Worm (Caenorhabditis elegans) whole organism, L4/young adult: ENCODE results near the gene gly-7.
"Not testable (repeated sequence)": the region's sequence is repeated elsewhere in the genome, so short reads cannot be mapped to it uniquely, and the experiment has no call there.

Experiments
- W03F9.2 ChIP-seq: fragments of 150-350 bp; optimal IDR thresholded peaks from 2 replicates; lab custom pipeline; 2014; ENCODE audit warnings: missing biosample characterization, missing genetic modification characterization
- dao-5 ChIP-seq: sonication (generic microtip); optimal IDR thresholded peaks from 2 replicates; lab custom pipeline; 2016; ENCODE audit warnings: missing genotype, missing genetic modification characterization, moderate library complexity, missing compliant biosample characterization
- him-1 ChIP-seq: sonication (generic microtip); optimal IDR thresholded peaks from 2 replicates; lab custom pipeline; 2016; ENCODE audit warnings: missing genotype, missing genetic modification reagents, missing genetic modification characterization, missing compliant biosample characterization

The gly-7 gene

DNA sequence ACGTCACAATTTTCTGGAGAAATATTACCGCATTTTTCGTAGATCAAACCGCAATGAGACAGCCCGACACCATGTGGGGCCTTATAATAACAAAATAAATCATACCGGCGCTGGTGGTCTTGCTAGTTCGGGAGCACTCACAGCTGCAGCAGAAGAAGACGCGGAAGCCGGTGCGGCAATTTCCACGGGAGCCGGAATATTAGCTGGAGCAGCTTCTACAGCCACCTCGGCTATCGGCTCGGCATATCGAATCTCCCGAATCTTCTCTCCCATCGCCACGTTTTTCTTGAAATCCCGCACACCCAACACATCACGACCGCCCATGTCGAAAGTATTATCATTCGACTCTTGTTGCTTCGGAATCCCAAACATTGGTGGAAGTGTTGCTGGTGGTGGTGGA, 3.4 kb upstream of the gly-7 start:
- no peak for TF ChIP-seq dao-5 (tag; lab: Kevin White, UChicago)
- TF ChIP-seq W03F9.2 (tag; lab: Kevin White, UChicago): no peak
- TF ChIP-seq him-1 (tag; lab: Kevin White, UChicago): no peak

DNA sequence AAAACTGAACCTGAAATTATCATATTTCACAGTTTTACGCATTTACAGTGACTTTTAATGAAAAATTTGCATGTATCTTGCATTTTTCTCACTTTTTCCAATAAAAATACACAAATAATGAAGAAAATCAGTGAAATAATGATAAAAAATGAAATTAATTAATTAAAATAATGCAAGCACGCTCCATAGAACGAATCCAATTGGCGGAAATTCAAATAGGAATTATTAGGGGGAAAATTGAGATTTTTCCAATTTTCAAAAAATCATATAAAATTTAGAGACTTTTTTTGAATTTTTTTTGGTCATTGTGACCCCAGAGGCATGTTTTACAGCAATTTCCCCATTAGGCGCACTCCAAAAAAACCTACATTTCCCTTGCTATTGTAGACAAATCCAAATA, 374 bp downstream of the gly-7 start:
- TF ChIP-seq dao-5 (tag; lab: Kevin White, UChicago): no peak
- no peak for TF ChIP-seq him-1 (tag; lab: Kevin White, UChicago)
- no peak for TF ChIP-seq W03F9.2 (tag; lab: Kevin White, UChicago)

DNA sequence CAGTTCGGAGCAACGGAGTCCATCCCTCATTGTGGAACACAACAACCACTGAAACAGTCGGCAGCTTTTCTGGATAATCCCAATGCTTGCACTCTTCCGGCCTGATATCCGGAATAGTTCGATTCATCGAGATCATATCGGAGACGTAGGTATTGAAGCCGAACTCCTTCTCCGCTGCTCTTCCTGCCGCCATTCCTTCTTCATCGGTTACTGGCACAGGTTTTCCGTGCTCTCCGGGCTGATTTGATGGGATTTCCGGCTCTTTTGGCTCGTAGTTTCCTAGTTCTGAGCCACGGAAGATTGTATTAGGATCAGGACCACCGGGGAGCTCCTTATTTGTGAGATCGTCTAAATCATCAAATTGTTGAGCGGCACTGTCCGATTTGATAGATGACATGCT, 1.1 kb downstream of the gly-7 start:
- TF ChIP-seq him-1 (tag; lab: Kevin White, UChicago) (no peak), W03F9.2 (tag; lab: Kevin White, UChicago) (no peak), dao-5 (tag; lab: Kevin White, UChicago) (no peak)

DNA sequence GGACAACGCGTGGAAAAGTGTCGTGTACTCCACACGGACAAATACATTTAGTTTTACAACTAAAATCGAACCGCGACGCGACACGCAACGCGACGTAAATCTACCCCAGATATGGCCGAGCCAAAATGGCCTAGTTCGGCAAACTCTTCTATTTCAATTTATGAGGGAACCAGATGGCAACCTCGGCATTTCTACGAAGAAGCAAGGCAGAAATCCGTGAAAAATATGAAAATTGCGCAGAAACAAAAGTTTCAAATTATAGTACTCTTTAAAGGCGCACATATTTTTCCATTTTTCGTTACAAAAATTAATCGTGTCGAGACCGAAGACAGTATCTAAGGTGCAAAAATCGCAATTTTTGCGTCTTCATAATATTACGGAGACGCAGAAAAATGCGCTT, 6.3 kb downstream of the gly-7 start, which contains the start of gene Y46H3A.5:
Gene Y46H3A.5 (minus strand): TSS at position 101 of the 400 bp plus-strand sequence.
- TF ChIP-seq dao-5, W03F9.2, him-1 (tag; lab: Kevin White, UChicago): not testable (repeated sequence)

DNA sequence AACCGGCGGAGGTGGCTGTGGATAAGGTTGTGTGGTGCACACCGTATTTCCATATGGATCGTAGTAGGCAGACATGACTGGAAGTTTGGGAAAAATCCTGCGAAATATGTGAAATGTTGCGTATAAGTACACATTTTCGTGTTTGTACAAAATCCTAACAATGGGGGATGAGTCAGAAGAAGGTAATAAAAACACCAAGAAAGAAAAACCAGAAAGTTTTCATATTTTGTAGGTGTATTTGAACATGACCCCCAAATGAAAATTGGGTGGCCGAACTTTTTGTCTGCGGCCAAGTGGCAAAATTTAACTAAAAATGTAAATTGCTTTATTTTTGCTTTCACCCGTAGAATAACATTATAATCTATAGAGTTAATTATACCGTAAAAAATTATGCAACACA, 10.1 kb downstream of the gly-7 start, which contains the start of gene Y46H3A.4:
Gene Y46H3A.4 (minus strand): TSS at position 101 of the 400 bp plus-strand sequence.
- TF ChIP-seq W03F9.2 (tag; lab: Kevin White, UChicago) (no peak), him-1 (tag; lab: Kevin White, UChicago) (no peak), dao-5 (tag; lab: Kevin White, UChicago) (no peak)

DNA sequence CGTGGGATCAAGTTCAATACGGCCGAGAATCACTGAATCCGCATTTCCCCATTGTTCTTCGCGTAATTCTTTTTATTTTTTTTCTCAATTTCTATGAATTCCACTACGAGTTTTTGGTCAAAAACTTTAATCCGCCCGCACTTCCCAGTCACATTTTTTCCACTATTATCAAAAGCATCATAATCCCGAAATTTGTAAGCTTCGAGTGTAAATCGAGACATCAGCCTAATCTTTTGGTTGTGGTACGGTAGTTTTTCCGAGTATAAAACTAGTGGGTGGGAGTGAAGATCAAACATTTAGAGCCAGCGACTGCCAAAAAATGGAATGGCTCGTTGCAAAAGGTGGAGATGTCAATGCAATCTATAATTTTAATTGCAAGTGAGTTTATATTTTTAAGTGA, 14.0 kb downstream of the gly-7 start, which contains the start of gene srt-42:
Gene srt-42 (plus strand): TSS at position 301 of the 400 bp plus-strand sequence.
- TF ChIP-seq him-1 (tag; lab: Kevin White, UChicago): no peak
- no peak for TF ChIP-seq W03F9.2 (tag; lab: Kevin White, UChicago)
- TF ChIP-seq dao-5 (tag; lab: Kevin White, UChicago): no peak

ce11 chrV:1805724-1806316, 15.3 kb downstream of the gly-7 start:
- TF ChIP-seq him-1 (tag; lab: Kevin White, UChicago): no peak
- no peak for TF ChIP-seq W03F9.2 (tag; lab: Kevin White, UChicago)
- TF ChIP-seq dao-5 (tag; lab: Kevin White, UChicago): no peak

- TF ChIP-seq W03F9.2 (tag; lab: Kevin White, UChicago) (peak; percentile 6), him-1 (tag; lab: Kevin White, UChicago) (no peak)
Observed at ce11 chrV:1804645-1805559, 16.2 kb downstream of the gly-7 start, which contains the start of the genes hsp-16.2 and hsp-16.41. TSS of gene hsp-16.2 (minus strand) at chrV:1804957. TSS of gene hsp-16.41 (plus strand) at chrV:1805178.

DNA sequence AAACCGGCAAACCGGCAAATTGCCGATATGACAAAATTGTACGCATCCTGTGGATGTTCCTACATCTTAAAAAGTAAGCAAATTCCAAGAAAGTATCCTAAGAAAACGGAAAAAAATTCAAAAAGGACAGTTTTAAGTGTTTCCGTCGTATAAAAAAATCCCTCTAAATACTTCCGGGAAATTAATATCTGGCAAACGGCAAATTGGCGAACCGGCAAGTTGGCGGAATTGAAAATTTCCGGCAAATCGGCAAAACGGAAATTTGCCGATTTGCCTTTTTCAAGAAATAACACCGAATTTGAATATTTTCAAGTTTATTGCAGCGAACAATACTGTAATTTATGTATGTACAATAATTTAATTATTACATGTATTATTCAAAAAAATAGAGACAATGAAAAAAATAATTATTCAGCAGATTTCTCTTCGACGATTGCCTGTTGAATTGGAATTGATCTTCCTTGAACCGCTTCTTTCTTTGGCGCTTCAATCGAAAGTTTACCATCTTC, 17.0 kb downstream of the gly-7 start:
- TF ChIP-seq W03F9.2 (tag; lab: Kevin White, UChicago) (peak; percentile 11), dao-5 (tag; lab: Kevin White, UChicago) (no peak), him-1 (tag; lab: Kevin White, UChicago) (no peak)

ce11 chrV:1803043-1803442, 18.1 kb downstream of the gly-7 start, which contains the start of gene srt-41:
TSS of gene srt-41 (minus strand) at chrV:1803143.
- no peak for TF ChIP-seq W03F9.2 (tag; lab: Kevin White, UChicago)
- no peak for TF ChIP-seq him-1 (tag; lab: Kevin White, UChicago)
- TF ChIP-seq dao-5 (tag; lab: Kevin White, UChicago): no peak

DNA sequence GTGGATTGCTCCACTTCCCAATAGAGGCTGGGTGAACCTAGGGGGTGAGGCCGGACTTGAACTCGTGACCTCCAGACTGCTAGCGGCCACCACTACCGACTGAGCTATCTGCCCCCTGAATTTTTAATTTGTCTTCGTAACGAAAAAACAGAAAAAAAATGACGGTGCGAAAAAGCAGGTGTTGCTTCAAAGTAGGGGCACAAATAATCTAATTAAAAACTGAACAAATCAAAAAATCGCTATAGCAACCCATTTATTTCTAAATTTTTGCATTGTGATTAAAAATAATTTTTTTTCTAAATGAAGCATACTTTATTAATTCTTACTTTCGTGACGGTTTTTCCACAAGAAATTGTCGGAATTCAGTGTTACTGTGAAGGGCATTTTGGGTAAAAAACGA, 23.2 kb downstream of the gly-7 start, which contains the start of gene F36H9.10:
Gene F36H9.10 (plus strand): TSS at position 301 of the 400 bp plus-strand sequence.
- TF ChIP-seq W03F9.2 (tag; lab: Kevin White, UChicago): no peak
- TF ChIP-seq him-1 (tag; lab: Kevin White, UChicago): no peak
- no peak for TF ChIP-seq dao-5 (tag; lab: Kevin White, UChicago)

- no peak for TF ChIP-seq him-1 (tag; lab: Kevin White, UChicago)
- no peak for TF ChIP-seq W03F9.2 (tag; lab: Kevin White, UChicago)
- TF ChIP-seq dao-5 (tag; lab: Kevin White, UChicago): no peak
Observed at ce11 chrV:1794218-1794617, 26.9 kb downstream of the gly-7 start, which contains the start of gene F36H9.1. TSS of gene F36H9.1 (plus strand) at chrV:1794518.

ce11 chrV:1789495-1789894, 31.6 kb downstream of the gly-7 start:
- no peak for TF ChIP-seq W03F9.2 (tag; lab: Kevin White, UChicago)
- no peak for TF ChIP-seq dao-5 (tag; lab: Kevin White, UChicago)
- TF ChIP-seq him-1 (tag; lab: Kevin White, UChicago): no peak
